Worm (Caenorhabditis elegans): ENCODE data around the gene lec-2.

lec-2 gene

DNA sequence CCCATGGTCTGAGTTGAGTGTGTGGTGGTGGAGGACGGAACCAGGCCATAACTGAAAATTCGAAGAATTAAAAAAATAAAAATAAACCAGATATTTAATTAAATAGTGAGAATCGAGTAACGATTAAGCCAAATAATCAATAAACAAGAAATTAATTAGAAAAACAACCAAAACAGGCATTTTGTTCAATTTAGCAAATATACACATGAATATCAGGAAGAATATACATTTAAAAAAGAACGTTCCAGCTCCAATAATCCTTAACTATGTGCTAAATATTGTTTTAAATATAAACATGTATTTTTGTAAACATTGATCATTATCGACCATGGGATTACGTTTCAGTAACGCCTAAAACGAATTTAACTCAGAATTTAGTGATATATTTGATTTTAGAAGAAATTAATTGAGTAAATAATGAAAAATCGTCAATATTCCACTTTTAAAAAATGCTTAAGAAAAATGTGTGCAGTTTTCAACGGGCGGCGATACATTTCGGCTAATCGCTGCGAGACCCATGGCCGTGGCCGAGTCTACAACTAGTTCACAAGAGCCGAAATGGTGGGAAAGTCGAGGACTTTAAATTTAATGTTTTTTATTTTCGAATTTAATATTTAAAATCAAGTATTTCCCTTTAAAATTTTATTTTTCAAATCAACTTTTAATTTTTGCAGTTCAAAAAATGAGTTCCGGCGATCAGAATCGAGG, 47.8 kb downstream of the lec-2 start, which contains the start of the genes R53.4 and psf-1 (continued):
- TF ChIP-seq ZK185.1 (tag; optimal IDR thresholded peaks at IDR 0.05; ENCODE audit: poor library complexity, severe bottlenecking) (peak; percentile 78), dox-1 (GFP tag; IDR thresholded peaks at IDR 0.05) (peak; percentile 77), lin-26 (GFP tag; IDR thresholded peaks at IDR 0.05) (0 out of 2 replicates have a peak, but pooled peaks have one; percentile 15), madf-6 (GFP tag; IDR thresholded peaks at IDR 0.05) (peak; percentile 62), tbp1 (GFP tag; optimal IDR thresholded peaks at IDR 0.05) (peak; percentile 17), fkh-3 (tag; optimal IDR thresholded peaks at IDR 0.05) (no peak), efl-1 (GFP tag; optimal IDR thresholded peaks at IDR 0.05) (peak; percentile 46), snpc-1.3 (tag; optimal IDR thresholded peaks at IDR 0.05; ENCODE audit: insufficient read depth) (peak; percentile 41), attf-3 (GFP tag; conservative IDR thresholded peaks at IDR 0.05) (peak; percentile 60; the same call in 1 of the 2 replicates), lag-1 (GFP tag; IDR thresholded peaks at IDR 0.05) (no peak), ztf-6 (GFP tag; IDR thresholded peaks at IDR 0.05) (peak; percentile 36; the same call in 1 of the 2 replicates), attf-5 (GFP tag; optimal IDR thresholded peaks at IDR 0.05) (peak; percentile 59), ceh-27 (GFP tag; optimal IDR thresholded peaks at IDR 0.05) (peak; percentile 76), lir-1 (GFP tag; conservative IDR thresholded peaks at IDR 0.05) (0 out of 2 replicates have a peak, but pooled peaks have one; percentile 32), lin-54 (GFP tag; optimal IDR thresholded peaks at IDR 0.05) (peak; percentile 69), madf-10 (tag; optimal IDR thresholded peaks at IDR 0.05) (peak; percentile 4), ztf-28 (GFP tag; IDR thresholded peaks at IDR 0.05) (peak; percentile 62; the same call in 1 of the 2 replicates), rpc-1 (optimal IDR thresholded peaks at IDR 0.05) (no peak), rpc-1 (tag; optimal IDR thresholded peaks at IDR 0.05) (no peak), let-526 (GFP tag; IDR thresholded peaks at IDR 0.05) (peak; percentile 47; the same call in 1 of the 2 replicates), B0336.3 (GFP tag; IDR thresholded peaks at IDR 0.05) (no peak), sptf-2 (GFP tag; optimal IDR thresholded peaks at IDR 0.05) (peak; percentile 29)

ce11 chrII:9966954-9967353, 49.0 kb downstream of the lec-2 start, which contains the start of gene dtmk-1:
Gene dtmk-1, minus strand, starts transcription at chrII:9967099.
- peak; percentile 11 for TF ChIP-seq ama-1 (optimal IDR thresholded peaks at IDR 0.05)
- peak in 1 of 2 experiments; percentile 47 for TF ChIP-seq ama-1 (GFP tag; optimal IDR thresholded peaks at IDR 0.05)
- TF ChIP-seq snpc-1.1 (tag; optimal IDR thresholded peaks at IDR 0.05; ENCODE audit: insufficient read depth), result peak; percentile 17
- TF ChIP-seq ekl-4 (GFP tag; IDR thresholded peaks at IDR 0.05), result 0 out of 2 replicates have a peak, but pooled peaks have one; percentile 21
- no peak for TF ChIP-seq ceh-79 (tag; optimal IDR thresholded peaks at IDR 0.05)
- 0 out of 2 replicates have a peak, but pooled peaks have one; percentile 12 for TF ChIP-seq hmg-1.2 (GFP tag; IDR thresholded peaks at IDR 0.05)
- no peak for TF ChIP-seq B0035.1 (tag; optimal IDR thresholded peaks at IDR 0.05)

ce11 chrII:9965325-9965724, 50.7 kb downstream of the lec-2 start:
- TF ChIP-seq ztf-3 (GFP tag; optimal IDR thresholded peaks at IDR 0.05) (no peak), sptf-2 (GFP tag; optimal IDR thresholded peaks at IDR 0.05) (no peak), mes-4 (tag; optimal IDR thresholded peaks at IDR 0.05) (no peak), hrde-1 (tag; optimal IDR thresholded peaks at IDR 0.05; ENCODE audit: borderline replicate concordance) (no peak), zim-3 (tag; optimal IDR thresholded peaks at IDR 0.05) (no peak), sdz-38 (tag; optimal IDR thresholded peaks at IDR 0.05) (no peak), hsf-1 (GFP tag; IDR thresholded peaks at IDR 0.05) (no peak), mel-28 (tag; optimal IDR thresholded peaks at IDR 0.05; ENCODE audit: borderline replicate concordance) (no peak), ceh-58 (GFP tag; IDR thresholded peaks at IDR 0.05) (no peak), lin-40 (tag; optimal IDR thresholded peaks at IDR 0.05) (no peak), bed-1 (GFP tag; IDR thresholded peaks at IDR 0.05) (no peak), hlh-12 (tag; optimal IDR thresholded peaks at IDR 0.05) (no peak), C06A6.2 (GFP tag; conservative IDR thresholded peaks at IDR 0.05) (no peak), unc-62 (GFP tag; optimal IDR thresholded peaks at IDR 0.05) (no peak), F23B12.7 (tag; optimal IDR thresholded peaks at IDR 0.05; ENCODE audit: insufficient read depth) (no peak), B0035.1 (tag; optimal IDR thresholded peaks at IDR 0.05) (no peak), snpc-1.1 (tag; optimal IDR thresholded peaks at IDR 0.05; ENCODE audit: insufficient read depth) (no peak)

Measured in whole organism, young adult.